Fruit fly (Drosophila melanogaster) whole organism, wandering third instar larva: ENCODE results near the gene Cka.

Experiments used
- Abd-B ChIP-seq: fragments of >200 bp; optimal IDR thresholded peaks from 2 replicates; lab custom pipeline; 2017; ENCODE audit warnings: missing biosample characterization, missing genetic modification characterization
- CG32264 ChIP-seq: fragments of 200-800 bp; sonication (Bioruptor generic); optimal IDR thresholded peaks from 2 replicates; lab custom pipeline; 2016; ENCODE audit warnings: missing biosample characterization, missing genetic modification characterization
- CrebA ChIP-seq: fragments of 200-800 bp; sonication (Bioruptor generic); optimal IDR thresholded peaks from 2 replicates; lab custom pipeline; 2016; ENCODE audit warnings: missing biosample characterization, mild to moderate bottlenecking, missing genetic modification characterization, borderline replicate concordance
- Dfd ChIP-seq: fragments of >200 bp; optimal IDR thresholded peaks from 2 replicates; lab custom pipeline; 2017; ENCODE audit warnings: missing biosample characterization, missing genetic modification characterization
- Dif ChIP-seq: fragments of 200-275, 200-300 bp; sonication (Bioruptor generic); optimal IDR thresholded peaks from 2 replicates; lab custom pipeline; 2018; ENCODE audit warnings: missing biosample characterization, missing genetic modification characterization; ENCODE audit not compliant: partially characterized antibody
- HLH106 ChIP-seq: fragments of 200-800 bp; optimal IDR thresholded peaks from 3 replicates; lab custom pipeline; 2019; ENCODE audit warnings: missing biosample characterization, mild to moderate bottlenecking, missing genetic modification characterization, moderate library complexity
- Hr78 ChIP-seq: fragments of >200 bp; optimal IDR thresholded peaks from 2 replicates; lab custom pipeline; 2017; ENCODE audit warnings: missing biosample characterization, missing genetic modification characterization
- Hr83 ChIP-seq: fragments of 200-300 bp; sonication (Bioruptor generic); optimal IDR thresholded peaks from 2 replicates; lab custom pipeline; 2016; ENCODE audit warnings: missing biosample characterization, mild to moderate bottlenecking, missing genetic modification characterization, moderate library complexity; ENCODE audit not compliant: poor library complexity, severe bottlenecking
- Jra ChIP-seq: sonication (Bioruptor generic); optimal IDR thresholded peaks from 2 replicates; lab custom pipeline; 2016; ENCODE audit warnings: missing biosample characterization, missing genetic modification characterization
- Myc ChIP-seq: fragments of >200 bp; optimal IDR thresholded peaks from 2 replicates; lab custom pipeline; 2017
- OdsH ChIP-seq: fragments of 200-800 bp; sonication (Bioruptor generic); optimal IDR thresholded peaks from 2 replicates; lab custom pipeline; 2016; ENCODE audit warnings: missing biosample characterization, mild to moderate bottlenecking, missing genetic modification characterization
- Sp1 ChIP-seq: fragments of 200-800 bp; sonication (Bioruptor generic); optimal IDR thresholded peaks from 3 replicates; lab custom pipeline; 2019; ENCODE audit warnings: missing biosample characterization, mild to moderate bottlenecking, missing genetic modification characterization, moderate library complexity
- Vsx2 ChIP-seq: fragments of 200-300, 225-300 bp; sonication (Bioruptor generic); optimal IDR thresholded peaks from 2 replicates; lab custom pipeline; 2018; ENCODE audit warnings: missing biosample characterization, missing genetic modification characterization; ENCODE audit not compliant: partially characterized antibody
- br ChIP-seq: fragments of 200-800 bp; sonication (Bioruptor generic); optimal IDR thresholded peaks from 2 replicates; lab custom pipeline; 2016; ENCODE audit warnings: missing biosample characterization, missing genetic modification characterization
- brk ChIP-seq: fragments of 200-800 bp; sonication (Bioruptor generic); optimal IDR thresholded peaks from 2 replicates; lab custom pipeline; 2016; ENCODE audit warnings: missing biosample characterization, mild to moderate bottlenecking, missing genetic modification characterization
- dl ChIP-seq, 2 experiments: fragments of 175-275, 200-275 bp in 1 of 2; fragments of 200-275 bp in 1 of 2; sonication (Bioruptor generic); optimal IDR thresholded peaks; lab custom pipeline; 2018; ENCODE audit warnings: mild to moderate bottlenecking in 2 of 2, missing biosample characterization in 2 of 2, missing genetic modification characterization in 2 of 2, moderate library complexity in 2 of 2; ENCODE audit not compliant: partially characterized antibody in 2 of 2, insufficient read depth in 1 of 2
- dmrt93B ChIP-seq: fragments of 200-800 bp; sonication (Bioruptor generic); optimal IDR thresholded peaks from 2 replicates; lab custom pipeline; 2018; ENCODE audit warnings: missing biosample characterization, mild to moderate bottlenecking, missing genetic modification characterization
- dsf ChIP-seq: sonication (Bioruptor generic); optimal IDR thresholded peaks from 2 replicates; lab custom pipeline; 2016; ENCODE audit warnings: missing biosample characterization, missing genetic modification characterization, borderline replicate concordance
- ey ChIP-seq: fragments of 200-800 bp; sonication (Bioruptor generic); optimal IDR thresholded peaks from 2 replicates; lab custom pipeline; 2016; ENCODE audit warnings: missing biosample characterization, missing genetic modification characterization
- foxo ChIP-seq, 2 experiments: fragments of 200-800 bp; sonication (Bioruptor generic); optimal IDR thresholded peaks; 2 replicates in 1 of 2; 3 replicates in 1 of 2; lab custom pipeline; 2016 to 2017; ENCODE audit warnings: missing biosample characterization in 2 of 2, missing genetic modification characterization in 2 of 2
- fru ChIP-seq: fragments of 200-800 bp; sonication (Bioruptor generic); optimal IDR thresholded peaks from 3 replicates; lab custom pipeline; 2016; ENCODE audit warnings: missing biosample characterization, mild to moderate bottlenecking, missing genetic modification characterization
- h ChIP-seq: fragments of 200-800 bp; sonication (Bioruptor generic); optimal IDR thresholded peaks from 3 replicates; lab custom pipeline; 2016; ENCODE audit warnings: missing biosample characterization, mild to moderate bottlenecking, missing genetic modification characterization
- lola ChIP-seq: fragments of >200 bp; optimal IDR thresholded peaks from 2 replicates; lab custom pipeline; 2017; ENCODE audit warnings: missing biosample characterization, missing genetic modification characterization
- pan ChIP-seq: fragments of >200 bp; optimal IDR thresholded peaks from 2 replicates; lab custom pipeline; 2017
- psq ChIP-seq: fragments of 200-800 bp; sonication (Bioruptor generic); optimal IDR thresholded peaks from 3 replicates; lab custom pipeline; 2017; ENCODE audit warnings: missing biosample characterization, mild to moderate bottlenecking, missing genetic modification characterization, moderate library complexity
- rgr ChIP-seq: fragments of 200-800 bp; sonication (Bioruptor generic); optimal IDR thresholded peaks from 3 replicates; lab custom pipeline; 2016; ENCODE audit warnings: missing biosample characterization, mild to moderate bottlenecking, missing genetic modification characterization
- sage ChIP-seq: fragments of 200-800 bp; sonication (Bioruptor generic); optimal IDR thresholded peaks from 2 replicates; lab custom pipeline; 2016; ENCODE audit warnings: missing biosample characterization, mild to moderate bottlenecking, missing genetic modification characterization
- sv ChIP-seq: fragments of 200-800 bp; sonication (Bioruptor generic); optimal IDR thresholded peaks from 3 replicates; lab custom pipeline; 2016; ENCODE audit warnings: missing biosample characterization, missing genetic modification characterization
- tai ChIP-seq: sonication (Bioruptor generic); optimal IDR thresholded peaks from 2 replicates; lab custom pipeline; 2016; ENCODE audit warnings: missing biosample characterization, missing genetic modification characterization
- woc ChIP-seq: sonication (Bioruptor generic); optimal IDR thresholded peaks from 2 replicates; lab custom pipeline; 2016; ENCODE audit warnings: missing biosample characterization, mild to moderate bottlenecking, missing genetic modification characterization

Gene Cka

DNA sequence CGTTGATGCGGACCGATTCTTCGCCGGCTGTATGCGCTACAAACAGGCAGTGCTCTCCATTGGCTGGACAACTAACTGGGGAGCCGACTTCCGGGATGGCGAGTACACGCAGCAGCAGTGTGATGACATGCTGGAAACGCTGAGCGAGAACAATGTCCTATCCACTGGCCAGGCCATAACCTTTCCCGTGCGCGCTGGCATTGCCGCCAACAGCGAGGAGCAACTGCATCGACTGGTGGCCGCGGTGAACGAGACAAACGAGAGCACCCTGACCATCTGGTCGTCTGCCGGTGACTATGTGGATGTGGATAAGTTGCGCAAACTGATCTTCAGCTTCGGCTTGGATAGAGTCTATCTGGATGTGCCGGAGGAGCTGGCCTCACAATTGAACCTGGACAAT, 44.3 kb upstream of the Cka start:
- TF ChIP-seq CG32264 (GFP tag; lab: Kevin White, UChicago) (no peak), dmrt93B (GFP tag; lab: Kevin White, UChicago) (no peak), HLH106 (tag; lab: Kevin White, UChicago) (no peak), fru (GFP tag; lab: Kevin White, UChicago) (no peak), dsf (no peak), Myc (lab: Kevin White, UChicago) (no peak), Dif (GFP tag; lab: Kevin White, UChicago) (no peak), CrebA (GFP tag; lab: Kevin White, UChicago) (no peak), rgr (GFP tag; lab: Kevin White, UChicago) (no peak), Sp1 (no peak), sage (GFP tag; lab: Kevin White, UChicago) (no peak)

DNA sequence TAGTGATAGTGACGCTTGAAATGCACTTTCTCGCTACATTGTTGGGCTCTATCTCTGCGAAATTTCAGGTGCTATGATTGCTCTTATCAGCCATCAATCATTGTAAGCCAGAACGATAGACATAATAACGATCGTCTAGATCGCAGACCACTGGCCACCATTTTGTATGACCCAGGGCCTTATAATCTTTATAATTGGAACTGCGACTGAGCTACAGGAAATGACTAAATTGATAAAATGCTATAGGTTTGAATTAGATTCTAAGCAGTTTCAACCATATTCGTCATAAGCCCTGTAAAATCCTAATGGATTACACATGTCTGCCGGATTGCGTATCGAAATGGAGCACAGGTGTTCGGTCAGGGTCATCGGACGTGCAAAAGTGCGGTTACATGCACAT, 40.7 kb upstream of the Cka start:
- TF ChIP-seq dmrt93B (GFP tag; lab: Kevin White, UChicago) (no peak), br (GFP tag; lab: Kevin White, UChicago) (no peak), foxo (GFP tag; optimal IDR thresholded peaks at IDR 0.05; lab: Kevin White, UChicago) (no peak), Hr78 (GFP tag; lab: Kevin White, UChicago) (no peak), CrebA (GFP tag; lab: Kevin White, UChicago) (no peak), psq (GFP tag; lab: Kevin White, UChicago) (no peak), Dfd (GFP tag; lab: Kevin White, UChicago) (no peak), h (GFP tag; lab: Kevin White, UChicago) (no peak), OdsH (GFP tag; lab: Kevin White, UChicago) (no peak), fru (GFP tag; lab: Kevin White, UChicago) (no peak), woc (GFP tag; lab: Kevin White, UChicago) (no peak), dsf (no peak), ey (no peak), Abd-B (GFP tag; lab: Kevin White, UChicago) (no peak), rgr (GFP tag; lab: Kevin White, UChicago) (no peak), pan (lab: Kevin White, UChicago) (no peak)

DNA sequence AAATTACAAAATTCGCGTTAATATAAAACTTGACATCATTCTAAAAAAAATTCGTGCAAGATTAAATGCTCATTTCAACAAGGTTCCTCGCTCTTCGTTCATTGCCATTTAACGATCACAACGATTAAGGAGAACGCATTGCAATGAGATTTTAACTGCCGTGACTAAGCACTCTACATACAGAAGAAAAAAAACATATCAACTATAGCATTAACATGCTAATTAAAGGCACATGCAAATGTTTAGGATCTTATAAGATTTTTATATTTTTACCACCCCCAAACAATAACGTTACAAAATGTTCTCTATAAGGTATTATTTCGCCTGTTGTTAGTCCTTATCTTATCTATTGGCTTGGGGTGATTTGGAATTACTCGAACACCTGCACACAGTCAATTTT, 39.8 kb upstream of the Cka start:
- TF ChIP-seq Hr83 (GFP tag; lab: Kevin White, UChicago) (no peak), lola (GFP tag; lab: Kevin White, UChicago) (no peak), Hr78 (GFP tag; lab: Kevin White, UChicago) (no peak), Abd-B (GFP tag; lab: Kevin White, UChicago) (no peak), HLH106 (tag; lab: Kevin White, UChicago) (no peak), woc (GFP tag; lab: Kevin White, UChicago) (no peak), brk (GFP tag; lab: Kevin White, UChicago) (no peak), CrebA (GFP tag; lab: Kevin White, UChicago) (no peak), Myc (lab: Kevin White, UChicago) (no peak), dl (GFP tag; optimal IDR thresholded peaks at IDR 0.05; lab: Kevin White, UChicago; ENCODE audit: insufficient read depth in 1 of 2, partially characterized antibody in 2 of 2) (no peak)

DNA sequence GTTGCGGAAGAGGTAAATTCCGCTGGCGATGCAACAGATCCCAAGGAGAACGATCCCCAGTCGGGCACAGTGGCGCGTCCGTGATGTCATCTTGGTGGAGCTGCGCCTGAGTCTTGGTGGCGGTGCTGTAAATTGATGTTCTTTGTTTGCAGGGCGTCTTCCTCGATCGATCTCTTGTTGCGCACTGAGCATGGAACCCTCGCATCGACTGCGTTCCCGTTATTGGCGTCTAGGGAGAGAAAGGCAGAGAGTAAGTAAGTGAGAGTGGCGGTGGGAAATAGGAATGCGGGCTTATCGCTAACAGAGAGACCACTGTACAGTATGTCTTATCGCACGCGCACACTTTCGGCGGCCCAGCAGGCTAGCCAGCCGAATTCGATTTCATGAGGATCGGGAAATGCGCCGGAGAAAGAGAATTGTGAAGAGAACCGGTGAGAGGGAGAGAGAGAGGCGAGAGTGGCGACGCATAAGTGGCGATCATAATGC, 39.1 kb upstream of the Cka start:
- TF ChIP-seq CG32264 (GFP tag; lab: Kevin White, UChicago) (no peak), CrebA (GFP tag; lab: Kevin White, UChicago) (no peak), fru (GFP tag; lab: Kevin White, UChicago) (no peak), Vsx2 (GFP tag; lab: Kevin White, UChicago) (no peak), dl (GFP tag; optimal IDR thresholded peaks at IDR 0.05; lab: Kevin White, UChicago; ENCODE audit: insufficient read depth in 1 of 2, partially characterized antibody in 2 of 2) (peak; percentile 26 to 69), woc (GFP tag; lab: Kevin White, UChicago) (no peak), Jra (GFP tag; lab: Kevin White, UChicago) (no peak), HLH106 (tag; lab: Kevin White, UChicago) (peak; percentile 4), Dif (GFP tag; lab: Kevin White, UChicago) (peak; percentile 46), tai (GFP tag; lab: Kevin White, UChicago) (no peak), sv (GFP tag; lab: Kevin White, UChicago) (no peak), Hr83 (GFP tag; lab: Kevin White, UChicago) (peak; percentile 51), dmrt93B (GFP tag; lab: Kevin White, UChicago) (no peak), rgr (GFP tag; lab: Kevin White, UChicago) (no peak), br (GFP tag; lab: Kevin White, UChicago) (no peak), Abd-B (GFP tag; lab: Kevin White, UChicago) (no peak), foxo (GFP tag; optimal IDR thresholded peaks at IDR 0.05; lab: Kevin White, UChicago) (no peak), lola (GFP tag; lab: Kevin White, UChicago) (no peak), ey (no peak)
